Fruit fly (Drosophila melanogaster) whole organism, embryonic: Measurements from ENCODE around the gene Hsp22.

ENCODE experiments used
- Atf-2 ChIP-seq: fragments of 200-800 bp; sonication (Bioruptor generic); optimal IDR thresholded peaks from 2 replicates; lab custom pipeline; 2016; ENCODE audit warnings: missing biosample characterization, missing genetic modification characterization
- B-H2 ChIP-seq: fragments of 200-800 bp; sonication (Bioruptor generic); optimal IDR thresholded peaks from 2 replicates; lab custom pipeline; 2018; ENCODE audit warnings: missing biosample characterization, mild to moderate bottlenecking, missing genetic modification characterization
- CG10979 ChIP-seq: fragments of 200-800 bp; sonication (Bioruptor generic); optimal IDR thresholded peaks from 2 replicates; lab custom pipeline; 2018; ENCODE audit warnings: missing biosample characterization, mild to moderate bottlenecking, missing genetic modification characterization, moderate library complexity
- CG12299 ChIP-seq: fragments of 200-800 bp; sonication (Bioruptor generic); optimal IDR thresholded peaks from 2 replicates; lab custom pipeline; 2018; ENCODE audit warnings: missing biosample characterization, mild to moderate bottlenecking, missing genetic modification characterization
- CG12659 ChIP-seq: fragments of 200-800 bp; sonication (Bioruptor generic); optimal IDR thresholded peaks from 3 replicates; lab custom pipeline; 2017; ENCODE audit warnings: mild to moderate bottlenecking, missing biosample characterization, missing genetic modification reagents, missing genetic modification characterization
- CG13424 ChIP-seq: fragments of 200-800 bp; sonication (Bioruptor generic); optimal IDR thresholded peaks from 2 replicates; lab custom pipeline; 2019; ENCODE audit warnings: missing biosample characterization, mild to moderate bottlenecking, missing genetic modification characterization, moderate library complexity
- CG14667 ChIP-seq: fragments of 200-800 bp; sonication (Bioruptor generic); IDR thresholded peaks from 2 replicates; pipeline ENCODE4 v1.3.6; 2022; ENCODE audit warnings: missing biosample characterization, missing genetic modification characterization
- CG1602 ChIP-seq: fragments of 200-800 bp; sonication (Bioruptor generic); optimal IDR thresholded peaks from 3 replicates; lab custom pipeline; 2016; ENCODE audit warnings: missing biosample characterization, missing genetic modification characterization
- CG4328 ChIP-seq: fragments of 200-800 bp; sonication (Bioruptor generic); optimal IDR thresholded peaks from 3 replicates; lab custom pipeline; 2017; ENCODE audit warnings: missing biosample characterization, missing genetic modification reagents, missing genetic modification characterization
- CG4404 ChIP-seq: fragments of 200-800 bp; sonication (Bioruptor generic); IDR thresholded peaks from 2 replicates; pipeline ENCODE4 v1.3.6; 2022; ENCODE audit warnings: missing biosample characterization, missing genetic modification characterization
- CG4730 ChIP-seq: fragments of 200-800 bp; sonication (Bioruptor generic); IDR thresholded peaks from 2 replicates; pipeline ENCODE4 v1.3.6; 2022; ENCODE audit warnings: missing biosample characterization, missing genetic modification characterization
- CG6689 ChIP-seq: fragments of 200-800 bp; sonication (Bioruptor generic); IDR thresholded peaks from 2 replicates; pipeline ENCODE4 v1.3.6; 2022; ENCODE audit warnings: missing biosample characterization, missing genetic modification characterization
- CG9727 ChIP-seq: fragments of 200-800 bp; sonication (Bioruptor generic); optimal IDR thresholded peaks from 3 replicates; lab custom pipeline; 2017; ENCODE audit warnings: missing biosample characterization, mild to moderate bottlenecking, missing genetic modification characterization
- CG9797 ChIP-seq: fragments of 200-800 bp; sonication (Bioruptor generic); optimal IDR thresholded peaks from 3 replicates; lab custom pipeline; 2018; ENCODE audit warnings: missing biosample characterization, mild to moderate bottlenecking, missing genetic modification characterization
- CG9817 ChIP-seq: fragments of 200-800 bp; sonication (Bioruptor generic); optimal IDR thresholded peaks from 2 replicates; lab custom pipeline; 2018; ENCODE audit warnings: missing biosample characterization, mild to moderate bottlenecking, missing genetic modification characterization, moderate library complexity
- Dek ChIP-seq: fragments of 200-800 bp; sonication (Bioruptor generic); optimal IDR thresholded peaks from 3 replicates; lab custom pipeline; 2019; ENCODE audit warnings: missing biosample characterization, mild to moderate bottlenecking, missing genetic modification characterization, moderate library complexity
- Dfd ChIP-seq, 2 experiments: fragments of >200 bp; optimal IDR thresholded peaks; 2 replicates each; lab custom pipeline; 2017; ENCODE audit warnings: missing biosample characterization in 2 of 2, missing genetic modification characterization in 2 of 2
- Doc2 ChIP-seq: fragments of 200-800 bp; sonication (Bioruptor generic); IDR thresholded peaks from 2 replicates; pipeline ENCODE4 v1.3.6; 2022; ENCODE audit warnings: missing biosample characterization, missing genetic modification characterization
- Ets97D ChIP-seq: fragments of 200-800 bp; sonication (Bioruptor generic); optimal IDR thresholded peaks from 3 replicates; lab custom pipeline; 2016; ENCODE audit warnings: missing biosample characterization, missing genetic modification characterization
- Gsc ChIP-seq: fragments of 200-800 bp; sonication (Bioruptor generic); IDR thresholded peaks from 2 replicates; pipeline ENCODE4 v1.3.6; 2022; ENCODE audit warnings: missing biosample characterization, missing genetic modification characterization
- Hr39 ChIP-seq: fragments of >200 bp; optimal IDR thresholded peaks from 2 replicates; lab custom pipeline; 2017
- Jarid2 ChIP-seq: fragments of 200-800 bp; sonication (Bioruptor generic); optimal IDR thresholded peaks from 3 replicates; lab custom pipeline; 2017; ENCODE audit warnings: mild to moderate bottlenecking, missing biosample characterization, missing genetic modification reagents, missing genetic modification characterization
- Mes4 ChIP-seq: fragments of 200-800 bp; sonication (Bioruptor generic); optimal IDR thresholded peaks from 2 replicates; lab custom pipeline; 2016; ENCODE audit warnings: missing biosample characterization, missing genetic modification characterization
- Sox100B ChIP-seq: fragments of 200-800 bp; sonication (Bioruptor generic); optimal IDR thresholded peaks from 3 replicates; lab custom pipeline; 2018; ENCODE audit warnings: missing biosample characterization, mild to moderate bottlenecking, missing genetic modification characterization
- Spps ChIP-seq: fragments of 200-800 bp; sonication (Bioruptor generic); optimal IDR thresholded peaks from 2 replicates; lab custom pipeline; 2018; ENCODE audit warnings: missing biosample characterization, mild to moderate bottlenecking, missing genetic modification characterization
- Taf1 ChIP-seq: fragments of 200-800 bp; sonication (Bioruptor generic); IDR thresholded peaks from 2 replicates; pipeline ENCODE4 v1.3.6; 2022; ENCODE audit warnings: missing biosample characterization, missing genetic modification characterization
- Xbp1 ChIP-seq: fragments of 200-800 bp; sonication (Bioruptor generic); optimal IDR thresholded peaks from 3 replicates; lab custom pipeline; 2016; ENCODE audit warnings: missing biosample characterization, mild to moderate bottlenecking, missing genetic modification characterization
- YL-1 ChIP-seq: fragments of 200-800 bp; sonication (Bioruptor generic); optimal IDR thresholded peaks from 3 replicates; lab custom pipeline; 2017; ENCODE audit warnings: missing biosample characterization, mild to moderate bottlenecking, missing genetic modification characterization
- amos ChIP-seq: fragments of 200-800 bp; sonication (Bioruptor generic); IDR thresholded peaks from 2 replicates; pipeline ENCODE4 v1.3.6; 2022; ENCODE audit warnings: missing biosample characterization, missing genetic modification characterization; ENCODE audit not compliant: partially characterized antibody
- bbx ChIP-seq: fragments of 200-800 bp; sonication (Bioruptor generic); IDR thresholded peaks from 2 replicates; pipeline ENCODE4 v1.3.6; 2022; ENCODE audit warnings: missing biosample characterization, missing genetic modification characterization; ENCODE audit not compliant: partially characterized antibody
- bsh ChIP-seq, 2 experiments: fragments of 200-800 bp; sonication (Bioruptor generic); optimal IDR thresholded peaks; 2 replicates each; lab custom pipeline; 2017 to 2018; ENCODE audit warnings: mild to moderate bottlenecking in 2 of 2, missing biosample characterization in 2 of 2, missing genetic modification characterization in 2 of 2, moderate library complexity in 1 of 2
- corto ChIP-seq: fragments of 200-800 bp; sonication (Bioruptor generic); optimal IDR thresholded peaks from 2 replicates; lab custom pipeline; 2016; ENCODE audit warnings: missing biosample characterization, mild to moderate bottlenecking, missing genetic modification characterization, moderate library complexity
- crc ChIP-seq: fragments of 200-800 bp; sonication (Bioruptor generic); optimal IDR thresholded peaks from 2 replicates; lab custom pipeline; 2016; ENCODE audit warnings: missing biosample characterization, missing genetic modification characterization
- croc ChIP-seq: fragments of 200-800 bp; sonication (Bioruptor generic); conservative IDR thresholded peaks from 3 replicates; pipeline ENCODE4 v1.3.6; 2022; ENCODE audit warnings: missing biosample characterization, missing genetic modification characterization
- eve ChIP-seq, 2 experiments: fragments of >200 bp; optimal IDR thresholded peaks; 2 replicates each; lab custom pipeline; 2017; ENCODE audit warnings: missing biosample characterization in 2 of 2, missing genetic modification characterization in 2 of 2
- exex ChIP-seq: fragments of 200-800 bp; sonication (Bioruptor generic); optimal IDR thresholded peaks from 4 replicates; lab custom pipeline; 2018; ENCODE audit warnings: missing biosample characterization, mild to moderate bottlenecking, missing genetic modification characterization, moderate library complexity
- fd3F ChIP-seq: fragments of 200-800 bp; sonication (Bioruptor generic); optimal IDR thresholded peaks from 2 replicates; lab custom pipeline; 2018; ENCODE audit warnings: missing biosample characterization, mild to moderate bottlenecking, missing genetic modification characterization, moderate library complexity
- fu2 ChIP-seq: fragments of 200-800 bp; sonication (Bioruptor generic); optimal IDR thresholded peaks from 2 replicates; lab custom pipeline; 2016; ENCODE audit warnings: missing biosample characterization, missing genetic modification characterization
- gem ChIP-seq: fragments of 200-800 bp; sonication (Bioruptor generic); optimal IDR thresholded peaks from 2 replicates; lab custom pipeline; 2019; ENCODE audit warnings: missing biosample characterization, mild to moderate bottlenecking, missing genetic modification characterization, moderate library complexity
- gsb ChIP-seq: fragments of 200-800 bp; sonication (Bioruptor generic); IDR thresholded peaks from 2 replicates; pipeline ENCODE4 v1.3.6; 2022; ENCODE audit warnings: missing biosample characterization, missing genetic modification characterization
- mirr ChIP-seq: fragments of 200-800 bp; sonication (Bioruptor generic); optimal IDR thresholded peaks from 3 replicates; lab custom pipeline; 2018; ENCODE audit warnings: missing biosample characterization, mild to moderate bottlenecking, missing genetic modification characterization
- mld ChIP-seq: fragments of 200-800 bp; sonication (Bioruptor generic); IDR thresholded peaks from 3 replicates; pipeline ENCODE4 v1.3.6; 2022; ENCODE audit warnings: missing biosample characterization, missing genetic modification characterization; ENCODE audit not compliant: partially characterized antibody
- nerfin-2 ChIP-seq: fragments of 200-800 bp; sonication (Bioruptor generic); IDR thresholded peaks from 2 replicates; pipeline ENCODE4 v1.3.6; 2022; ENCODE audit warnings: missing biosample characterization, missing genetic modification characterization; ENCODE audit not compliant: partially characterized antibody
- pb ChIP-seq: fragments of 200-800 bp; sonication (Bioruptor generic); optimal IDR thresholded peaks from 3 replicates; lab custom pipeline; 2016; ENCODE audit warnings: missing biosample characterization, missing genetic modification characterization
- pho ChIP-seq: fragments of 200-800 bp; sonication (Bioruptor generic); optimal IDR thresholded peaks from 2 replicates; lab custom pipeline; 2016; ENCODE audit warnings: missing biosample characterization, missing genetic modification characterization
- pnt ChIP-seq: fragments of 200-800 bp; sonication (Bioruptor generic); optimal IDR thresholded peaks from 3 replicates; lab custom pipeline; 2016; ENCODE audit warnings: missing biosample characterization, missing genetic modification characterization
- rib ChIP-seq: fragments of 200-800 bp; sonication (Bioruptor generic); IDR thresholded peaks from 2 replicates; pipeline ENCODE4 v1.3.6; 2022; ENCODE audit warnings: missing biosample characterization, missing genetic modification characterization
- slbo ChIP-seq: fragments of 200-800 bp; sonication (Bioruptor generic); IDR thresholded peaks from 2 replicates; pipeline ENCODE4 v1.3.6; 2022; ENCODE audit warnings: missing biosample characterization, missing genetic modification characterization
- sug ChIP-seq: fragments of 200-800 bp; optimal IDR thresholded peaks from 2 replicates; lab custom pipeline; 2019; ENCODE audit warnings: missing biosample characterization, mild to moderate bottlenecking, missing genetic modification characterization, moderate library complexity
- twi ChIP-seq: fragments of 200-800 bp; optimal IDR thresholded peaks from 2 replicates; lab custom pipeline; 2019; ENCODE audit warnings: missing biosample characterization, mild to moderate bottlenecking, missing genetic modification characterization, moderate library complexity

Hsp22 gene

DNA sequence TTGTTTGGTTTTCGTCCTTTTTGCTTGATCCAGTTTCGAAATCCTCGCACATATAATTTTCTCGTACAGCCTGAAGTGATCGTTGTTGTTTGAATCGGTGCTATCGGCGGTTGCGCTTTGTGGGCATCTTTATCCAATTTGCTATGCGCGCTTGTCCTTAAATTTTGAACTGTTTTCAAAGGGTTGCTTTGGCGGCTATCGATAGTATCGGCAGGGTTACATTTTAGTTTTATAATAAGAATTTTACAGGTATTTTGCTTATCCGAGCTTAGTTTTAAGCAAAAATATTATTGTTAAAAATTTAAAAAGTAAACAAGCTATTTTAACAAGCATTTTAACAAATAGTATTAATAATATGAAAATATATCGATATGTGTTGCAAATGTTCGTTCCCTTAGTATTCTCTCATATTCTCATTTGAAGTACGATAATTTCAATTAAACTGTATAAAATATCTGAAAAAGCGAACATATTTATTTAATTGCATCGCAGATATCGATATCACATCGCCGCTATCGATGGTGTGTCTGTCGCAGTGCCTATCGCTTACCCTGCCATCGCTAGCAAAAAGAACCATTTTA lies 5.8 kb upstream of the Hsp22 start, which contains the start of the genes Klp67A and CG4452 (continued):
- TF ChIP-seq corto (GFP tag; lab: Kevin White, UChicago) (peak; percentile 52), CG12299 (no peak), CG9797 (peak; percentile 51), gem (no peak), pho (GFP tag; lab: Kevin White, UChicago) (peak; percentile 43), bsh (GFP tag; optimal IDR thresholded peaks at IDR 0.05; lab: Kevin White, UChicago) (peak in 1 of 2 experiments; percentile 23), amos (GFP tag; lab: Robert Waterston, UW) (peak; percentile 87), Sox100B (no peak), exex (tag; lab: Kevin White, UChicago) (no peak), pnt (no peak), fu2 (GFP tag; lab: Kevin White, UChicago) (no peak), Spps (peak; percentile 27), Dek (tag; lab: Kevin White, UChicago) (peak; percentile 27), sug (peak; percentile 53), eve (GFP tag; optimal IDR thresholded peaks at IDR 0.05; lab: Kevin White, UChicago) (no peak), Atf-2 (GFP tag; lab: Kevin White, UChicago) (no peak), CG12659 (peak; percentile 79), Hr39 (lab: Kevin White, UChicago) (no peak), rib (no peak), B-H2 (GFP tag; lab: Kevin White, UChicago) (peak; percentile 27), Taf1 (no peak), Jarid2 (GFP tag; lab: Kevin White, UChicago) (no peak), CG6689 (GFP tag; lab: Robert Waterston, UW) (peak; percentile 25; the same call in 1 of the 2 replicates), pb (no peak), CG9817 (peak; percentile 43), nerfin-2 (GFP tag; lab: Robert Waterston, UW) (peak; percentile 87), slbo (GFP tag; lab: Robert Waterston, UW) (peak; percentile 50; the same call in 1 of the 2 replicates), Dfd (GFP tag; optimal IDR thresholded peaks at IDR 0.05; lab: Kevin White, UChicago) (no peak), CG1602 (GFP tag; lab: Kevin White, UChicago) (peak; percentile 34), fd3F (peak; percentile 11), CG4404 (peak; percentile 30; the same call in 1 of the 2 replicates), mld (GFP tag; lab: Robert Waterston, UW) (peak; percentile 71), bbx (peak; percentile 86), croc (GFP tag; lab: Robert Waterston, UW) (no peak), YL-1 (GFP tag; lab: Kevin White, UChicago) (peak; percentile 39), CG13424 (tag; lab: Kevin White, UChicago) (peak; percentile 54), gsb (no peak), Ets97D (GFP tag; lab: Kevin White, UChicago) (peak; percentile 67), CG10979 (tag; lab: Kevin White, UChicago) (peak; percentile 22), CG4730 (GFP tag; lab: Robert Waterston, UW) (no peak), CG4328 (GFP tag; lab: Kevin White, UChicago) (no peak), Mes4 (no peak), Doc2 (GFP tag; lab: Robert Waterston, UW) (no peak), Gsc (GFP tag; lab: Robert Waterston, UW) (no peak), Xbp1 (GFP tag; lab: Kevin White, UChicago) (peak; percentile 43), CG14667 (GFP tag; lab: Robert Waterston, UW) (0 out of 2 replicates have a peak, but pooled peaks have one; percentile 16), twi (tag; lab: Kevin White, UChicago) (peak; percentile 52), mirr (no peak), crc (GFP tag; lab: Kevin White, UChicago) (no peak), CG9727 (GFP tag; lab: Kevin White, UChicago) (peak; percentile 67)
